Fruit fly (Drosophila melanogaster): ENCODE results near the gene ras.

Gene ras

DNA sequence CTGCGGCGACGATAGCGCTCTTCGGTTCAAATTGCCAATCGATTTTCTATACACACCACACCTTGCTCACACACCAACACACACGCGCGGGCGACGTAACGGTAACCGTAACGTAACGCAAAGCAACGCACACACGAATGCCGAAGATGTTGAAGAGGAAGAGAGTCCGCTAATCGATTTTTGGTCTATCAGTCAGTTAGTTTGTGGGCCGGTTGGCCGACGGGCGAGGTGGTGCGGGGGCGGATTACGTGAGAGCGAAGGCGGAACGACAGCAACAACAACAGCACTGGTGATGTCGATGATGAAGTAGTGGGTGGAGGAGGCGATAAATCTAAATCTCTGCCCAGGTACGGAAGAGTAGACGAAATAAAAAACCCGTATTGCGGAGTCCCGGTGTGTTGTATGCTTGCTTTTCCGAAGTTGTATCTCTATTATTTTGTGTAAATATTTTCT, at the start of gene ras:
Gene ras, plus strand, starts transcription at position 188 of the 453 bp plus-strand sequence.
- TF ChIP-seq Dll (optimal IDR thresholded peaks at IDR 0.05) = no peak
- TF ChIP-seq psq (optimal IDR thresholded peaks at IDR 0.05) = no peak
- no peak for TF ChIP-seq usp (GFP tag; optimal IDR thresholded peaks at IDR 0.05)
- no peak for TF ChIP-seq CG8478 (optimal IDR thresholded peaks at IDR 0.05)
- TF ChIP-seq EcR (GFP tag; optimal IDR thresholded peaks at IDR 0.05) = no peak
- TF ChIP-seq pan (optimal IDR thresholded peaks at IDR 0.05) = no peak

DNA sequence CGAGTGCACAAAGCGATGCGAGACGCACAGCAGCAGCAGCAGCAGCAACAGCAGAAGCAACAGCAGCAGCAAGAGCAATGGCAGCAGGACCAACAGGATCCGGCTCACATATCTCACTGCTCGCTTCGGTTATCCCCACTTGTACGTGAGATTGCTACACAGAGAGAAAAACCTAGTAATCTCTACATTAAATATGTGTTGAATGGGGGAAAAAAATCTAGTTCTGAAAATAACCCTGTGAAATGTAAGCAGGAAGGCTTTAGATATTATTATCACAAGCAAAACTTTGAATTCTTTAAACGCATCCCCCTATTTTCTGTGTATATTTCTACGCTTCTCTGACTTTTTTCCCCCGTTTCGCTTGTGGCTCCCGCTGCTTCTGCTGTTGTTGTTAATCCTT, 46.6 kb upstream of the ras start:
- TF ChIP-seq psq (optimal IDR thresholded peaks at IDR 0.05) = no peak
- no peak for TF ChIP-seq usp (GFP tag; optimal IDR thresholded peaks at IDR 0.05)
- no peak for TF ChIP-seq pan (optimal IDR thresholded peaks at IDR 0.05)
- no peak for TF ChIP-seq EcR (GFP tag; optimal IDR thresholded peaks at IDR 0.05)
- TF ChIP-seq CG8478 (optimal IDR thresholded peaks at IDR 0.05) = no peak
- TF ChIP-seq Dll (optimal IDR thresholded peaks at IDR 0.05) = no peak

DNA sequence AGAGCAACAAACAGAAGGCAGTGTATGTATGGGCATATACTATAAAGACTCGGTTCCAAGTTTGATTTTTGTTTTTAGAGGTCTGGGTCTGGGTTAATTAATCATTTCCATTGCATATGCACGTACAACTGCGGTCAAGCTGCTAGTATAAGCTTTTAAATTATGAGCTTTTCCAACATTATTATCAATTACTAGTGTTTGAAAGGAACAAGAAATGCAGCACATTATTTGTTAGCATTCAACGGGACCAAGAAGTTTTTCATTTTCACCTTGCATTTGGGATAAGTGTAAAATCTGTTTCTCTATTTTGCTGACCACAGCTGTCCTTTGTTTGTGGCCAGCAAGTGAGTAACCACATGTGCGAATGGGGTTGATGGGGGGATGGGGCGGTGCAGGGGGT, 26.4 kb upstream of the ras start:
- TF ChIP-seq CG8478 (optimal IDR thresholded peaks at IDR 0.05) (no peak), usp (GFP tag; optimal IDR thresholded peaks at IDR 0.05) (no peak), psq (optimal IDR thresholded peaks at IDR 0.05) (no peak), Dll (optimal IDR thresholded peaks at IDR 0.05) (no peak), pan (optimal IDR thresholded peaks at IDR 0.05) (no peak), EcR (GFP tag; optimal IDR thresholded peaks at IDR 0.05) (no peak)

DNA sequence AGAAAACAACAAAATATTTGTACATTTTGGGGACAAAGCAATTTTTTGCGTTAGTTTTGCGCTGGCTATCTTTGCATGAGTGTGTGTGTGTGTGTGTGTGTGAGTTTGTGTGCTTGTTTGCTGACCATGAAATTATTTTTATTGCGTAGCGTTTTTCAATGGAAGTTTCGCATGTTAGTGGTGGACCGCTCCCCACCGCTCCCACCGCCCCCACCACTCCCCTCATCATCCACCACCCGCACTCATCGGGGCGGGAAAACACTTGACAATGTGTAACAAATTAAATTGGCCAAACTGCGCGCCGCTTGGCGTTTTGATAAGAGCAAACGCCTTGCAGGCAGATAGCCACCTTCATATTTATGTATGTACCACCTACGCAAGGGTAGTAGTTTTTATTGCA, 25.0 kb upstream of the ras start:
- no peak for TF ChIP-seq Dll (optimal IDR thresholded peaks at IDR 0.05)
- no peak for TF ChIP-seq CG8478 (optimal IDR thresholded peaks at IDR 0.05)
- no peak for TF ChIP-seq usp (GFP tag; optimal IDR thresholded peaks at IDR 0.05)
- no peak for TF ChIP-seq psq (optimal IDR thresholded peaks at IDR 0.05)
- no peak for TF ChIP-seq EcR (GFP tag; optimal IDR thresholded peaks at IDR 0.05)

DNA sequence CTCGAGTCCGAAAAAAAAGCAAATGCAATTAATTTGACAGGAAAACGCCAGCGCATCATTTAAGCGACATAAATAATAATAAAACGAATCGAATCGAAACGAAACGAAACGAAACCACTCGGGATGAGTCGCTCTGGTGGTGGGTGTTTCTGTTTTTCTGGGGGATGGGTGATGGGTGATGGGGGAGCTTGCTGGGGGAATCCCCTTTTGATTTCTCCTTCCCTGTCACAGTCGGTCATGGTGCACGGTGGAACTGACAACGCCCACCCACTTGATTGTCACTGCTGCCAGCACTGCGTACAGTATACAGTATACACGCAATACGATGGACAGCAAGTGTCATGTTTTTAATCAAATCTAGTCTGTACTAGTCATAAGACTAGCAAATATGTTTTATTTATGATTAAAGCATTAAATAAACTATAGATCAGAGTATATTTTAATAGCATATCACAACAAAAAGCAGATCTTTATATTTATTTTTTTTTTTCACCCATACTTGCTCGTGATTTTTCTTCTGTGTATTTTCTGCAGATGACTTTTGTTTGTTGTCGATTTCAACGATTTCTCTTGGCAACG, 22.3 kb upstream of the ras start:
- TF ChIP-seq EcR (GFP tag; optimal IDR thresholded peaks at IDR 0.05) (no peak), CG8478 (optimal IDR thresholded peaks at IDR 0.05) (no peak), psq (optimal IDR thresholded peaks at IDR 0.05) (no peak), Dll (optimal IDR thresholded peaks at IDR 0.05) (no peak), pan (optimal IDR thresholded peaks at IDR 0.05) (no peak), usp (GFP tag; optimal IDR thresholded peaks at IDR 0.05) (no peak)

DNA sequence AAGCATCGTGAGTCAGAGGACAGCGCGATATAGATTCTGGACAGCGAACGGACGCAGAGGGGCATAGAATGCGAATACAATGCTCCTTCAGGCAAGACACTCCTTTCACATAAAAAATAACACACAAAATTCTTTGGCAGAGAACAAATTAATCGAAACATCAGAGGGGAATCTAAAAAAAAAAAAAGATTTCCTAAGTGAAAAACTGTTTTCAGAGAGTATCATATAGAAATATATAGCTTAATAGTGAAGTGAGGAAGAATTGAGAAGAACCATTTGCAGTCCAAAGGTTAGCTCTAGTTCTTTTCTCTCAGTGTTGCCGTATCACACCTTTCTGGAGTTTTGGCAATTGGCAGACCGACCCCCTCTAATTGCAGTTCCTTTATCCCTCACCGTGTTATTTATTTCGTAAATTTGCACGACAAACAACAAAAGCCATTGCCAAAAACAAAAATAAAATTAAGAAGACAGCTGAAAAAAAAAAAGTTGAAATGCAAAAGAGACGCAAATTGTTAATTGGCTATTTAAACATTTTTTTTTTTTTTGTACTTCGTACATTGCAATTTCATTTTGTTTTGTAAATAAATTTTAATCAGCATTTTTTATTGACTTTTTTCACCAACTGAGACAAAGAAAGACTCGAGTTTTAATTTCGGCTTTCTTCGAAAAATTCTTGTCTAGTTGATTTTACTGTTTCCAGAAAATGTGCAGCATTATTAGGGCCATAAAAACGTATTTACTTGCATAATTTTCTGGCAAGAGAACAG, 20.6 kb upstream of the ras start:
- no peak for TF ChIP-seq Dll (optimal IDR thresholded peaks at IDR 0.05)
- no peak for TF ChIP-seq EcR (GFP tag; optimal IDR thresholded peaks at IDR 0.05)
- TF ChIP-seq pan (optimal IDR thresholded peaks at IDR 0.05) = no peak
- TF ChIP-seq usp (GFP tag; optimal IDR thresholded peaks at IDR 0.05) = no peak
- TF ChIP-seq psq (optimal IDR thresholded peaks at IDR 0.05) = no peak
- no peak for TF ChIP-seq CG8478 (optimal IDR thresholded peaks at IDR 0.05)

DNA sequence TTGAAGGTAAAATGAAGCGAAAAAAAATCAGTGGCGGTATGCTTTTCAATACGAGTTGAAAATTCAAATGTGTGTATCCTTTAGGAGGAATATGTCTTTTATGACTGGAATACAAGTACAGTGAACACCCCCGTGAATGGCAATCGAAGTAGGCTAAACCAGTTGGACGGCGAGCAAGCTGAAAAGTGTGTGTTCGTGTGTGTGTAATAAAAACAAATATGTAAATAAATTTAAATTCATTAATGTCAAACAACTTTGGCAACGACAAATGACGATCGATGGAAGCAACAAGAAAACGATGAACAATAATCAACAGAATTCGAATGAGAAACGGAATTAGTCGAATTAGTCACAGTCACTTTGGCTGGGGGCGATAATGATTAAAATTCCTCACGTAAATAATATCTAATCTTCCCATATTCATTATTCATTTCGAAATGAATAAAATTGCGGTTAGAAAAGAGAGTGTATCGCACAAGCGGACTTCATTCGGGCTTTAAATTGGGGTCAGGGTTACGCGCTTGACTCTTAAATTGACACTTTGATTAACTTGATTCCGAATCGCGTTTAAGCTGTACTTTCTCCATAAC, 18.1 kb upstream of the ras start:
- no peak for TF ChIP-seq CG8478 (optimal IDR thresholded peaks at IDR 0.05)
- no peak for TF ChIP-seq EcR (GFP tag; optimal IDR thresholded peaks at IDR 0.05)
- TF ChIP-seq Dll (optimal IDR thresholded peaks at IDR 0.05) = no peak
- TF ChIP-seq usp (GFP tag; optimal IDR thresholded peaks at IDR 0.05) = no peak
- no peak for TF ChIP-seq pan (optimal IDR thresholded peaks at IDR 0.05)
- no peak for TF ChIP-seq psq (optimal IDR thresholded peaks at IDR 0.05)

DNA sequence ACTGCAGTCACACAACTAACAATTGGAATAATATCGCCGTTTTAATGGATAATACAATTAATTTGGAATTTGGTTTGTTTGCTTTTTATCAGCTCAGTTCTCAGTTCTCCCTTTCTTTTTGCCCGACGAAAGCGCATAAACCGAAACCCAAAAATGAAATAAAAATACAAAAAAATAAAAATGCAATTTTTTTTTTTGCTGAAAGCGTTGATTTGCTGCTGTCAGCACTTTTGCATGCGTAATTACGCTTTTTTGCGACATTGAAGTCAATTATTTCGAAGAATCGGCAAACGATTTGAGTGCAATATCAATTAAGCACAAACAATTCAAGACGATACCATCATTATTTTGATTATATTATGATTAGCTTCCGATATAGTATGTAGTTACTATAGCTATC, 17.0 kb upstream of the ras start:
- TF ChIP-seq psq (optimal IDR thresholded peaks at IDR 0.05) (no peak), EcR (GFP tag; optimal IDR thresholded peaks at IDR 0.05) (no peak), usp (GFP tag; optimal IDR thresholded peaks at IDR 0.05) (no peak), Dll (optimal IDR thresholded peaks at IDR 0.05) (no peak), pan (optimal IDR thresholded peaks at IDR 0.05) (no peak), CG8478 (optimal IDR thresholded peaks at IDR 0.05) (no peak)

DNA sequence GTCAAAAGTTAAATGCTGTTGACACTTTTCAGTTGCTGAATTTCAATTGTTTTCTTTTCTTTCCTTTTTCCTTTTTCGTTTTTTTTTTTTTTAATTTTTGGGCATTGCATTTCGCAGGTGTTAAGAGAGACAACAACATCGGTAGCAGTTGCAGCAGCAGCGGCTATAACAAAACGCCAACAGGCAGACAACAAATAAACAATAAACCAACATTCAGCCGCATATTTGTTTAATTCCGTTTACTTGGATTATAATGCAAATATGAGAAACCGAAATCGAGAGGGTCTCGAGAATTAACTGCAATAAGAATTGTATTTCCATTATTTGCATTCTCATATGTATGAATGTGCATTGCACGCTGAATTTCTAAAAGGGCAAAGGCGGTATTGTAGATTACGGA, 16.3 kb upstream of the ras start:
- TF ChIP-seq usp (GFP tag; optimal IDR thresholded peaks at IDR 0.05) = no peak
- no peak for TF ChIP-seq pan (optimal IDR thresholded peaks at IDR 0.05)
- TF ChIP-seq CG8478 (optimal IDR thresholded peaks at IDR 0.05) = no peak
- TF ChIP-seq EcR (GFP tag; optimal IDR thresholded peaks at IDR 0.05) = no peak
- TF ChIP-seq Dll (optimal IDR thresholded peaks at IDR 0.05) = no peak
- TF ChIP-seq psq (optimal IDR thresholded peaks at IDR 0.05) = no peak

DNA sequence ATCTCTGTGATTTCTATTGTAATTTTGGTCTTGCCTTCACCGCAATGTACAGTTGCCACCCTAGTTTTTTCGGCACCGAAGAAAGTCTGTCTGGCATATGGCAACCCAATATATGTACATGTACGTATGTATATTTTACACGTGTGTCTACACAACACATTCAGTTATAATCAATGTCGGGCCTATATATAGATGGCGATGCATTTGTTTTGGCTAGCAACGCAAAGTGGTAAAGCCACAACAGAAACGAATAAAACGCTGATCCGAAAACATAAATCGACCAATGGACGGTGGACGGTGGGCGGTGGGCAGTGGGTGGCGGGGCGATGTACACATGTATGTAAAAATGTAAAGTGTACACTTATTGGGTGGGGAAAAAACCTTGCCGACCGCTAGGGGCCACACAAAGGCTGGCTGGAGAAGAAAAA, 15.7 kb upstream of the ras start:
- TF ChIP-seq CG8478 (optimal IDR thresholded peaks at IDR 0.05) = no peak
- no peak for TF ChIP-seq EcR (GFP tag; optimal IDR thresholded peaks at IDR 0.05)
- no peak for TF ChIP-seq Dll (optimal IDR thresholded peaks at IDR 0.05)
- TF ChIP-seq usp (GFP tag; optimal IDR thresholded peaks at IDR 0.05) = no peak
- no peak for TF ChIP-seq psq (optimal IDR thresholded peaks at IDR 0.05)
- TF ChIP-seq pan (optimal IDR thresholded peaks at IDR 0.05) = no peak

DNA sequence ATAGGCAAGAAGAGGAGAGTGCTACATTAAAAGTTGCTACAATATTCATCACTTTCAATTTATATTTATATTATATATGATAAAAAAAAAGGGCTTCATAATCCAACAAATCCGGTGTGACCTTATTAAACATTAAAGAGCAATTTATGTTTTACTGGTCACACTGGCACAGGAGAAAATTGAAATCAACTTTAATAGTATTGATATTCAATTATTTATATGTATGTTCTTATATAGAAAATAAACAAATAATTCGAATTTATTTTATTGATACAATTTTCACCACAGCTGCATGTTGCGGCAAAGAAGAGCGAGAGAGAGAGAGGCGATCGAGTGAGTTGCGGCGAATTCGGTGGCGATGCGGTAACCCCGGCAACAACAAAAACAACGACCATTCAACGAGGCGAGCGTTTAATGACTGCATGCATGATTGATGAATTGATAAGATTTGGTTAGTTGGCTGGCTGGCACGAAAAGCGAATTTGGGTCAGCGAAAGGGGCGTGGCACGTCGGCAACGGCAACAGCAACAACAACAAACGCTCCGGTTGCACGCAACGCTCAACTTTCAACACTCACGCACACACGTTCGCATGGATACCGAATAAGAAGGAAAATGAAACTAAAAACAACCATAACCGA, 15.0 kb upstream of the ras start:
- TF ChIP-seq pan (optimal IDR thresholded peaks at IDR 0.05) (no peak), psq (optimal IDR thresholded peaks at IDR 0.05) (no peak), CG8478 (optimal IDR thresholded peaks at IDR 0.05) (no peak), EcR (GFP tag; optimal IDR thresholded peaks at IDR 0.05) (no peak), Dll (optimal IDR thresholded peaks at IDR 0.05) (no peak), usp (GFP tag; optimal IDR thresholded peaks at IDR 0.05) (no peak)

Data from whole organism.